Fruit fly (Drosophila melanogaster): ENCODE data around the gene Rsf1.
A peak's percentile ranks its signal among the peaks of the same experiment; 100 is the strongest.

The Rsf1 gene

DNA sequence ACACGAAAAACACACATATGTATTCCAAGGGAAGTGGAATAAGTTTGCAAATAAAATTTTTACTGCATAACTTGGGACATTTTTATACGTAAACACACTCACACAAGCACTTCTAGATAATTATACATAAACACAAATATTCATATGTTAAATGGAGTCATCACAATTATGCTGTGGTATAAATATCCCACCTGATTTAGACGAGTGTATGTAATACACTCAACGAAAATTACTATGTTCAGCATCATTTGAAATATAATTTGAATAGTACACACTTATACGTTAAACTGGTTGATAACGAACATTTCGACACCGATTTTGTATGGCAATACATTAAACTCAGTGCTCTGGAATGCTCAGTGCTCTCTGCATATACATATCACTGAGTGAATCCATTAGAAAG lies 32.3 kb downstream of the Rsf1 start (continued):
- TF ChIP-seq lilli (GFP tag; optimal IDR thresholded peaks at IDR 0.05) (peak; percentile 34), CG13123 (GFP tag; optimal IDR thresholded peaks at IDR 0.05) (no peak), CG14441 (GFP tag; IDR thresholded peaks at IDR 0.05) (no peak), CG11696 (GFP tag; IDR thresholded peaks at IDR 0.05) (no peak), Sry-δ (GFP tag; optimal IDR thresholded peaks at IDR 0.05) (no peak), dpn (GFP tag; optimal IDR thresholded peaks at IDR 0.05) (peak; percentile 25 to 32), Dek (tag; optimal IDR thresholded peaks at IDR 0.05) (no peak), CG9727 (GFP tag; optimal IDR thresholded peaks at IDR 0.05) (peak; percentile 19), gcm2 (GFP tag; optimal IDR thresholded peaks at IDR 0.05) (no peak), luna (GFP tag; optimal IDR thresholded peaks at IDR 0.05) (no peak), CG17802 (tag; optimal IDR thresholded peaks at IDR 0.05) (no peak), abd-A (tag; optimal IDR thresholded peaks at IDR 0.05) (no peak), stwl (tag; optimal IDR thresholded peaks at IDR 0.05) (no peak), gcm (GFP tag; optimal IDR thresholded peaks at IDR 0.05) (no peak), CG6689 (GFP tag; IDR thresholded peaks at IDR 0.05) (no peak), CG11093 (GFP tag; IDR thresholded peaks at IDR 0.05) (no peak), CrebB (tag; optimal IDR thresholded peaks at IDR 0.05) (no peak), CG10209 (GFP tag; optimal IDR thresholded peaks at IDR 0.05) (no peak), Jarid2 (GFP tag; optimal IDR thresholded peaks at IDR 0.05) (no peak), Fer2 (tag; optimal IDR thresholded peaks at IDR 0.05) (no peak), CG12155 (GFP tag; optimal IDR thresholded peaks at IDR 0.05) (no peak), sens (GFP tag) (peak; percentile 82), CG2199 (GFP tag; IDR thresholded peaks at IDR 0.05) (no peak), Dll (GFP tag; IDR thresholded peaks at IDR 0.05; ENCODE audit: partially characterized antibody) (no peak), CG16863 (GFP tag; optimal IDR thresholded peaks at IDR 0.05) (no peak), CG3065 (GFP tag; optimal IDR thresholded peaks at IDR 0.05) (no peak), unpg (GFP tag; optimal IDR thresholded peaks at IDR 0.05) (peak; percentile 22), CG14050 (GFP tag; IDR thresholded peaks at IDR 0.05) (no peak), so (GFP tag; IDR thresholded peaks at IDR 0.05) (0 out of 3 replicates have a peak, but pooled peaks have one; percentile 25), nerfin-2 (GFP tag; IDR thresholded peaks at IDR 0.05; ENCODE audit: partially characterized antibody) (no peak), ash1 (GFP tag; optimal IDR thresholded peaks at IDR 0.05) (no peak), Abd-B (GFP tag; optimal IDR thresholded peaks at IDR 0.05) (no peak), salm (tag; optimal IDR thresholded peaks at IDR 0.05) (no peak), CG10366 (GFP tag; IDR thresholded peaks at IDR 0.05) (no peak), nerfin-1 (tag; optimal IDR thresholded peaks at IDR 0.05) (peak; percentile 60), da (GFP tag; optimal IDR thresholded peaks at IDR 0.05) (no peak), CG12744 (GFP tag; optimal IDR thresholded peaks at IDR 0.05) (no peak), stc (GFP tag; IDR thresholded peaks at IDR 0.05) (no peak), Dbx (GFP tag; IDR thresholded peaks at IDR 0.05) (0 out of 3 replicates have a peak, but pooled peaks have one; percentile 51), Gsc (GFP tag; IDR thresholded peaks at IDR 0.05) (no peak), emc (GFP tag; optimal IDR thresholded peaks at IDR 0.05) (no peak), cato (GFP tag; optimal IDR thresholded peaks at IDR 0.05; ENCODE audit: borderline replicate concordance) (no peak), CG13296 (GFP tag; optimal IDR thresholded peaks at IDR 0.05) (no peak), CG18262 (tag; optimal IDR thresholded peaks at IDR 0.05) (peak; percentile 11), CG2202 (tag; optimal IDR thresholded peaks at IDR 0.05) (no peak), CG1602 (GFP tag; optimal IDR thresholded peaks at IDR 0.05) (no peak), fd64A (GFP tag; optimal IDR thresholded peaks at IDR 0.05) (no peak), zfh1 (GFP tag; IDR thresholded peaks at IDR 0.05) (no peak), CG1024 (GFP tag; IDR thresholded peaks at IDR 0.05) (no peak), CG4617 (GFP tag; optimal IDR thresholded peaks at IDR 0.05; ENCODE audit: borderline replicate concordance) (peak; percentile 47), CG30431 (GFP tag; optimal IDR thresholded peaks at IDR 0.05) (no peak), Hand (GFP tag; optimal IDR thresholded peaks at IDR 0.05) (no peak)

All from whole organism, embryonic.